Fruit fly (Drosophila melanogaster): ENCODE data around the gene Con.

DNA sequence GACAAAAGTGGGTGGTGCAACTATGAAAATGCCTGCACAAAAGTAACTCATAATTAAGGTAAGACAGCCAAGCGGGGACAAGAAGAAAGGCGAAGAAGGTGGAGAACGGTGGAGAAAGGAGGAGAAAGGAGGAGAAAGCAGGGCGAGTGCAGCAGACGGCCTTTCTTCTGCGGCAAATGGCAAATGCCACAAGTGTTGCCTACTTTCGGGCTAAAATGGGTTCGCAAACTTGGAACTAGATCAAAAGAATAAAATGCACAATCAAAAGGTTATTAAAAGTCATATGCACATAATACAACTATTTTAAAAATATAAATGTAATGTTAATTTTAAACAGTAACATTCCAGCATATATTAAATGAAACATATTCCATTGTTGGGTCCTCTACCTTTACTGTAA, 23.2 kb upstream of the Con start:
- TF ChIP-seq cnc (optimal IDR thresholded peaks at IDR 0.05) = no peak
- TF ChIP-seq CG5204 (GFP tag; optimal IDR thresholded peaks at IDR 0.05) = no peak
- no peak for TF ChIP-seq tj (GFP tag; optimal IDR thresholded peaks at IDR 0.05)
- no peak for TF ChIP-seq CG1620 (GFP tag; optimal IDR thresholded peaks at IDR 0.05)
- no peak for TF ChIP-seq pad (GFP tag; optimal IDR thresholded peaks at IDR 0.05)
- no peak for TF ChIP-seq kay (GFP tag; ENCODE audit: borderline replicate concordance)
- no peak for TF ChIP-seq ovo (GFP tag; optimal IDR thresholded peaks at IDR 0.05)
- no peak for TF ChIP-seq CG7101 (tag; optimal IDR thresholded peaks at IDR 0.05)
- no peak for TF ChIP-seq Hr96 (GFP tag; optimal IDR thresholded peaks at IDR 0.05)
- TF ChIP-seq CG7045 (GFP tag; optimal IDR thresholded peaks at IDR 0.05) = no peak
- no peak for TF ChIP-seq Crg-1 (GFP tag; optimal IDR thresholded peaks at IDR 0.05)
- TF ChIP-seq CG12768 (GFP tag; optimal IDR thresholded peaks at IDR 0.05) = no peak
- TF ChIP-seq Clk (GFP tag; optimal IDR thresholded peaks at IDR 0.05) = no peak
